Worm (Caenorhabditis elegans) whole organism, L2 larva: ENCODE measurements around the gene C30B5.6.

ENCODE experiments used
- C34F6.9 ChIP-seq: fragments of 150-350 bp; optimal IDR thresholded peaks from 2 replicates; lab custom pipeline; 2014; ENCODE audit warnings: missing biosample characterization, missing genetic modification characterization
- Y55F3AM.14 ChIP-seq: fragments of 200-800 bp; sonication (Bioruptor generic); optimal IDR thresholded peaks from 2 replicates; lab custom pipeline; 2018; ENCODE audit warnings: mild to moderate bottlenecking, missing genetic modification characterization, missing compliant biosample characterization
- ZK546.5 ChIP-seq: sonication (generic microtip); optimal IDR thresholded peaks from 2 replicates; lab custom pipeline; 2017; ENCODE audit warnings: missing biosample characterization, missing genetic modification characterization
- aly-2 ChIP-seq: fragments of 150-350 bp; optimal IDR thresholded peaks from 2 replicates; lab custom pipeline; 2014; ENCODE audit warnings: missing biosample characterization, missing genetic modification characterization
- blmp-1 ChIP-seq: sonication (generic microtip); optimal IDR thresholded peaks from 2 replicates; lab custom pipeline; 2017; ENCODE audit warnings: missing genetic modification characterization, mild to moderate bottlenecking, missing compliant biosample characterization, antibody characterized with exemption, moderate library complexity; ENCODE audit not compliant: insufficient read depth
- ceh-16 ChIP-seq: fragments of 150-350 bp; optimal IDR thresholded peaks from 2 replicates; lab custom pipeline; 2014; ENCODE audit warnings: missing biosample characterization, missing genetic modification characterization
- ceh-82 ChIP-seq: fragments of 150-350 bp; optimal IDR thresholded peaks from 2 replicates; lab custom pipeline; 2014; ENCODE audit warnings: missing biosample characterization, missing genetic modification characterization
- elt-1 ChIP-seq: fragments of 150-350 bp; optimal IDR thresholded peaks from 2 replicates; lab custom pipeline; 2014; ENCODE audit warnings: missing biosample characterization, missing genetic modification characterization
- elt-3 ChIP-seq: sonication (generic microtip); optimal IDR thresholded peaks from 2 replicates; lab custom pipeline; 2017; ENCODE audit warnings: missing biosample characterization, missing genetic modification characterization
- fos-1 ChIP-seq: fragments of 150-350 bp; optimal IDR thresholded peaks from 2 replicates; lab custom pipeline; 2014; ENCODE audit warnings: missing biosample characterization, missing genetic modification characterization
- gmeb-1 ChIP-seq: fragments of 150-350 bp; optimal IDR thresholded peaks from 2 replicates; lab custom pipeline; 2014; ENCODE audit warnings: missing biosample characterization, missing genetic modification characterization
- lin-11 ChIP-seq: fragments of 150-350 bp; sonication (generic microtip); optimal IDR thresholded peaks from 2 replicates; lab custom pipeline; 2014; ENCODE audit warnings: missing biosample characterization, missing genetic modification characterization, inconsistent platforms, mixed read lengths
- lin-13 ChIP-seq: fragments of 150-350 bp; optimal IDR thresholded peaks from 2 replicates; lab custom pipeline; 2014; ENCODE audit warnings: missing biosample characterization, missing genetic modification reagents, missing genetic modification characterization
- lin-39 ChIP-seq: fragments of 150-350 bp; optimal IDR thresholded peaks from 2 replicates; lab custom pipeline; 2014; ENCODE audit warnings: missing biosample characterization, missing genetic modification reagents, missing genetic modification characterization
- mbf-1 ChIP-seq: sonication (generic microtip); optimal IDR thresholded peaks from 2 replicates; lab custom pipeline; 2017; ENCODE audit warnings: missing biosample characterization, missing genetic modification characterization
- mdl-1 ChIP-seq, 2 experiments: fragments of 150-350 bp in 1 of 2; sonication (generic microtip) in 1 of 2; optimal IDR thresholded peaks; 2 replicates each; lab custom pipeline; 2017; ENCODE audit warnings: missing biosample characterization in 2 of 2, missing genetic modification characterization in 2 of 2
- nhr-11 ChIP-seq: fragments of 150-350 bp; optimal IDR thresholded peaks from 2 replicates; lab custom pipeline; 2014; ENCODE audit warnings: missing biosample characterization, missing genetic modification characterization
- nhr-129 ChIP-seq: fragments of 150-350 bp; optimal IDR thresholded peaks from 2 replicates; lab custom pipeline; 2014; ENCODE audit warnings: missing biosample characterization, missing genetic modification characterization
- nhr-21 ChIP-seq: fragments of 150-350 bp; optimal IDR thresholded peaks from 2 replicates; lab custom pipeline; 2014; ENCODE audit warnings: missing biosample characterization, missing genetic modification characterization
- nhr-237 ChIP-seq: fragments of 150-350 bp; optimal IDR thresholded peaks from 2 replicates; lab custom pipeline; 2014; ENCODE audit warnings: missing biosample characterization, missing genetic modification characterization
- nhr-6 ChIP-seq: fragments of 150-350 bp; optimal IDR thresholded peaks from 2 replicates; lab custom pipeline; 2014; ENCODE audit warnings: missing biosample characterization, missing genetic modification characterization
- sem-4 ChIP-seq: fragments of 150-350 bp; optimal IDR thresholded peaks from 2 replicates; lab custom pipeline; 2014; ENCODE audit warnings: missing biosample characterization, missing genetic modification reagents, missing genetic modification characterization
- sma-3 ChIP-seq: sonication (generic microtip); optimal IDR thresholded peaks from 2 replicates; lab custom pipeline; 2016; ENCODE audit warnings: missing genetic modification reagents, missing genetic modification characterization, missing compliant biosample characterization
- sma-9 ChIP-seq, 2 experiments: fragments of 150-350 bp in 1 of 2; sonication (generic microtip) in 1 of 2; optimal IDR thresholded peaks; 2 replicates each; lab custom pipeline; 2014 to 2016; ENCODE audit warnings: missing genetic modification characterization in 2 of 2, mild to moderate bottlenecking in 1 of 2, missing biosample characterization in 1 of 2, missing compliant biosample characterization in 1 of 2, missing genetic modification reagents in 1 of 2, moderate library complexity in 1 of 2
- unc-39 ChIP-seq: fragments of 150-350 bp; optimal IDR thresholded peaks from 2 replicates; lab custom pipeline; 2014; ENCODE audit warnings: missing biosample characterization, missing genetic modification characterization
- unc-55 ChIP-seq: fragments of 150-350 bp; sonication (generic microtip); optimal IDR thresholded peaks from 3 replicates; lab custom pipeline; 2014; ENCODE audit warnings: missing biosample characterization, missing genetic modification reagents, missing genetic modification characterization
- unc-62 ChIP-seq: fragments of 150-350 bp; optimal IDR thresholded peaks from 2 replicates; lab custom pipeline; 2014; ENCODE audit warnings: missing biosample characterization, missing genetic modification reagents, missing genetic modification characterization
- ztf-1 ChIP-seq: fragments of 200-800 bp; sonication (Bioruptor generic); conservative IDR thresholded peaks from 2 replicates; pipeline ENCODE4 v1.3.6; 2022; ENCODE audit warnings: missing genetic modification characterization, missing compliant biosample characterization
- ztf-11 ChIP-seq: sonication (generic microtip); optimal IDR thresholded peaks from 2 replicates; lab custom pipeline; 2017; ENCODE audit warnings: missing biosample characterization, missing genetic modification characterization

The C30B5.6 gene

DNA sequence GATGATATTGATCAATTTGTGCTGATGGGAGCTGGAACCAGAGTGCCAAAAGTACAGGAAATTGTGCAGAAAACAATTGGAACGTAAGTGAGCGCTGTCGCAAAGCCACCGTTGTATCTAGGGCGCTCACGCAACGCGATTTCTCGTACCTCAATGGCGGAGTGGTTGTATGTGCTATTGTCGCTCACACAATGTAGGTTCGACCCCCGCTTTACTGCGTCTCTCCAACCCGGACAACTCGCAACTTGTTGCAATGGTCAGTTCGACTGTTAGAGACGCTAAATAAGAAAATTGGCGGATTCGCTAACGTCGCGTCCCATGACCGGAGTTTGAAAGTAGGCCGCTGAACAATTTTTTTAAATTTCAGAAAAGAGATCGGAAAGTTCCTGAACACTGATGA lies 26.0 kb upstream of the C30B5.6 start (continued):
- TF ChIP-seq ztf-11 (no peak), ceh-82 (tag; lab: Kevin White, UChicago) (no peak), nhr-129 (tag; lab: Kevin White, UChicago) (peak; percentile 85), sem-4 (tag; lab: Kevin White, UChicago) (peak; percentile 7), nhr-6 (tag; lab: Kevin White, UChicago) (no peak), aly-2 (no peak), lin-13 (GFP tag; lab: Kevin White, UChicago) (no peak)

DNA sequence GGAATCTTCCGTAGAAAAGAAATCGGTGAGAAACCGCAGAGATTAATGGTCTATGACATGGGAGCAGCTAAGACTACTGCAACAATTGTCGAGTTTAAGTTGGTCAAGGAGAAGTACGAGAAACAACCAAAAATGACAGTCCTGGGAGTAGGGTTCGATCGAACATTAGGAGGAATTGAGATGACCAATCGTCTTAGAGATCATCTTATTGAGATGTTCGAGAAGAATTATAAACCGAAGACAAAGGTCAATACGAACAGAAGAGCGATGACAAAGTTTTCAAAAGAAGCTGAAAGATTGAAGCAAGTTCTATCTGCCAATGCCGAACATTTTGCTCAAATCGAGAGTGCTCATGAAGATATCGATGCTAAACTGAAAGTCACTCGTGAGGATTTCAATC lies 25.6 kb upstream of the C30B5.6 start:
- no peak for TF ChIP-seq fos-1 (tag; lab: Kevin White, UChicago)
- TF ChIP-seq ztf-1 (GFP tag; lab: Robert Waterston, UW): no peak
- no peak for TF ChIP-seq ztf-11
- no peak for TF ChIP-seq C34F6.9 (tag; lab: Kevin White, UChicago)
- no peak for TF ChIP-seq Y55F3AM.14 (GFP tag; lab: Kevin White, UChicago)
- no peak for TF ChIP-seq nhr-21 (tag; lab: Kevin White, UChicago)
- TF ChIP-seq elt-1 (tag; lab: Kevin White, UChicago): no peak
- TF ChIP-seq ZK546.5 (tag; lab: Kevin White, UChicago): no peak
- TF ChIP-seq unc-39 (tag; lab: Kevin White, UChicago): no peak
- no peak for TF ChIP-seq elt-3 (tag; lab: Kevin White, UChicago)
- TF ChIP-seq mdl-1 (tag; optimal IDR thresholded peaks at IDR 0.05; lab: Kevin White, UChicago): no peak

DNA sequence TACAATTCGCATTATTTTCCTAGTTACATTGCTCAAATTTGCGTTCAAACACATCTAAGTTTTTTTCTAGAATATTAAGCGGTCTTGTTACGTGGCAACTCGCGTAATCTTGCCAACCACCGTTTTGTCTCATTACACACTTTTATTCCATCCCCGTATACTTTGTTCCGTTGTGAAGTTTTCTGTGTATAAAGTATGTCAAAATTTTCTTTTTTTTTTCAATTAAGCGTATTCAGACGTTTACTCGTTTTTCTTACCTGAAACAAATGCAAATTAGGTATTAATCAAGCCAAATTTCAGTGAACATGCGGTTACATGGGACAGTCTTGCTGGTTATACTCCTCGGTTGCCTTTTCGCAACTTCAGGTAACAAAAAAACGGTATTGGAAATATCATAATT lies 24.6 kb upstream of the C30B5.6 start, which contains the start of gene T24H7.2:
TSS of gene T24H7.2 (plus strand) at position 301 of the 400 bp plus-strand sequence.
- no peak for TF ChIP-seq mbf-1 (tag; lab: Kevin White, UChicago)
- TF ChIP-seq unc-62 (GFP tag; lab: Kevin White, UChicago): no peak
- no peak for TF ChIP-seq sma-3 (GFP tag; lab: Kevin White, UChicago)

DNA sequence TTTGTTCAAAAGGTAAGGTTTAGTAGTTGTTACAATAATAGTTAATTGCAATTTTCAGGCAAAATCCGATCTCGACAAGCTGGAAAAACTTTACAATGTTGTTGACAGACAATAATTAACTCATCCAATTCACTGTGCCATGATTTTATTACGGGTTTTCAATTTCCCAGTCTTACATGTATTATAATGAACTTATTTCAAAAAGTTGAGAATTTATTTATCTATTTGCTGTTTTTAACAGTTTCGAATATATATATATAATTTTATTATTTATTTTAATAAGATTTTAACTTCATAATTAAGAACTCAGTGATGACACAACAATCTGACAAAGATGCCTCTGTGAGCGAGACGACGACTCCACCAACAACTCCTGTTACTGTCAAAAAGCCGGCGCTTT lies 23.6 kb upstream of the C30B5.6 start, which contains the start of gene lelo-1:
TSS of gene lelo-1 (plus strand) at position 301 of the 400 bp plus-strand sequence.
- TF ChIP-seq nhr-237 (tag; lab: Kevin White, UChicago) (no peak), sma-9 (GFP tag; optimal IDR thresholded peaks at IDR 0.05; lab: Kevin White, UChicago) (no peak), sma-9 (tag; optimal IDR thresholded peaks at IDR 0.05; lab: Kevin White, UChicago) (no peak), blmp-1 (tag; lab: Kevin White, UChicago) (no peak), unc-39 (tag; lab: Kevin White, UChicago) (no peak), C34F6.9 (tag; lab: Kevin White, UChicago) (no peak), unc-55 (GFP tag; lab: Kevin White, UChicago) (no peak), nhr-11 (tag; lab: Kevin White, UChicago) (no peak), lin-11 (tag; lab: Kevin White, UChicago) (no peak), mbf-1 (tag; lab: Kevin White, UChicago) (no peak), nhr-21 (tag; lab: Kevin White, UChicago) (no peak), Y55F3AM.14 (GFP tag; lab: Kevin White, UChicago) (no peak), lin-39 (tag; lab: Kevin White, UChicago) (no peak)

DNA sequence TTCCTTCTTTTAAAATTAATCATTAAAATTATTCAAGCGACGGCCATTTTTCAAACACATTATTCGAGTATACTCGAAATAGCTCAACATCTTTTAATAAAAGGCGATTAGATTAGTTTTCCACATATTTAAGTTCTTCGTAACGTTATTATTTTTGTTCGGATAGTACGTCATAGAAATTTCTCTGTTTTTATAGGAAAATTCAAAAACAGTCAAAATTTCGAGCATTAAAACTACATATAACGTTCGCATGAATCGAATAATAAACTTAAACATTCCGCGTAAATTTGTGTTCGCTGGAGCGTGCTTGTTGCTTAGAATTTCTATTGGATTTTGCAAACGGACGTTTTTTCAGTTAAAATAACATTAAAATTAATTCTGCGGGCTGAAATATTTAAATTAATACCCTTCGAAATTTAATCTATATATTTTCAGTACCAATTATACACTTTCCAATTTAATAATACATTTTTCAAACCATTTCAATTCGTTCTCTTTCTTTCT lies 22.8 kb upstream of the C30B5.6 start, which contains the start of gene blos-4:
TSS of gene blos-4 (plus strand) at position 51 of the 504 bp plus-strand sequence.
- TF ChIP-seq ztf-11 (no peak), gmeb-1 (tag; lab: Kevin White, UChicago) (peak; percentile 50)

DNA sequence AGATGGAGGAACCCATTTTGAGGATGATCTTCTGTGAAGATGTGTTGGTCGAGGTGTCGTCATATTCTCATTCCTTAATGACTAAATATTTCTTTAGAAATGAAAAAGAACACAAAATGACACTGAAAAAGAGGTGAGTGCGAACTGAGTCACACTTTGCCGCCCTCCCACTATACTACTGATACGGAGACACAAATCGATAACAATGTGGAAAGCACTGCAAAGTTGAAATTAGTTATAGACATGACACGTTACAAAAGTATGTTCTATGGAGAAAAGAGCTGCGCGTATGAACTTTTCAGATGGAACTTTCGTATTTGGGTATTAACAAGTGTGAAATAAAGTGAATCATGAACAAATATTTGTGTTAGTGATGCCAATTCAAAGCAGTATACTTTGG lies 21.7 kb upstream of the C30B5.6 start, which contains the start of gene tat-4:
TSS of gene tat-4 (minus strand) at position 117 of the 400 bp plus-strand sequence.
- TF ChIP-seq ceh-16 (no peak), fos-1 (tag; lab: Kevin White, UChicago) (peak; percentile 89)
- TF ChIP-seq, all 48 proteins: peak for 1
